Fruit fly (Drosophila melanogaster) whole organism, embryonic: Measurements from ENCODE around the gene pyx.
A peak's percentile ranks its signal among the peaks of the same experiment; 100 is the strongest.

ENCODE experiments used
- Ada2b ChIP-seq: fragments of 200-800 bp; sonication (Bioruptor generic); IDR thresholded peaks from 2 replicates; pipeline ENCODE4 v1.3.6; 2022; ENCODE audit warnings: missing biosample characterization, missing genetic modification characterization
- B-H2 ChIP-seq: fragments of 200-800 bp; sonication (Bioruptor generic); optimal IDR thresholded peaks from 2 replicates; lab custom pipeline; 2018; ENCODE audit warnings: missing biosample characterization, mild to moderate bottlenecking, missing genetic modification characterization
- BtbVII ChIP-seq: fragments of 200-800 bp; sonication (Bioruptor generic); optimal IDR thresholded peaks from 3 replicates; lab custom pipeline; 2017; ENCODE audit warnings: missing biosample characterization, mild to moderate bottlenecking, missing genetic modification characterization
- CG1024 ChIP-seq: fragments of 200-800 bp; sonication (Bioruptor generic); IDR thresholded peaks from 2 replicates; pipeline ENCODE4 v1.3.6; 2022; ENCODE audit warnings: missing biosample characterization, missing genetic modification characterization
- CG12659 ChIP-seq: fragments of 200-800 bp; sonication (Bioruptor generic); optimal IDR thresholded peaks from 3 replicates; lab custom pipeline; 2017; ENCODE audit warnings: mild to moderate bottlenecking, missing biosample characterization, missing genetic modification reagents, missing genetic modification characterization
- CG14667 ChIP-seq: fragments of 200-800 bp; sonication (Bioruptor generic); IDR thresholded peaks from 2 replicates; pipeline ENCODE4 v1.3.6; 2022; ENCODE audit warnings: missing biosample characterization, missing genetic modification characterization
- CG16779 ChIP-seq: fragments of 200-800 bp; sonication (Bioruptor generic); IDR thresholded peaks from 2 replicates; pipeline ENCODE4 v1.3.6; 2022; ENCODE audit warnings: missing biosample characterization, missing genetic modification characterization
- CG17612 ChIP-seq: fragments of 200-800 bp; sonication (Bioruptor generic); IDR thresholded peaks from 2 replicates; pipeline ENCODE4 v1.3.6; 2022; ENCODE audit warnings: missing biosample characterization, missing genetic modification characterization
- CG18262 ChIP-seq: fragments of 200-800 bp; optimal IDR thresholded peaks from 3 replicates; lab custom pipeline; 2019; ENCODE audit warnings: missing biosample characterization, mild to moderate bottlenecking, missing genetic modification characterization, moderate library complexity
- CG31441 ChIP-seq: fragments of 200-800 bp; sonication (Bioruptor generic); IDR thresholded peaks from 2 replicates; pipeline ENCODE4 v1.3.6; 2022; ENCODE audit warnings: missing biosample characterization, missing genetic modification characterization
- CG3726 ChIP-seq: fragments of 200-800 bp; sonication (Bioruptor generic); IDR thresholded peaks from 3 replicates; pipeline ENCODE4, ENCODE4 v1.3.6; 2022; ENCODE audit warnings: missing biosample characterization, missing genetic modification characterization
- CG4360 ChIP-seq: fragments of 200-800 bp; sonication (Bioruptor generic); IDR thresholded peaks from 2 replicates; pipeline ENCODE4 v1.3.6; 2022; ENCODE audit warnings: missing biosample characterization, missing genetic modification characterization
- CG4820 ChIP-seq: fragments of 200-800 bp; sonication (Bioruptor generic); optimal IDR thresholded peaks from 3 replicates; lab custom pipeline; 2016; ENCODE audit warnings: missing biosample characterization, missing genetic modification characterization
- CG7271 ChIP-seq: fragments of 200-800 bp; sonication (Bioruptor generic); optimal IDR thresholded peaks from 2 replicates; lab custom pipeline; 2018; ENCODE audit warnings: missing biosample characterization, mild to moderate bottlenecking, missing genetic modification characterization, moderate library complexity
- CG7372 ChIP-seq: fragments of 200-800 bp; sonication (Bioruptor generic); IDR thresholded peaks from 2 replicates; pipeline ENCODE4 v1.3.6; 2022; ENCODE audit warnings: missing biosample characterization, missing genetic modification characterization
- CG7745 ChIP-seq: fragments of 200-800 bp; sonication (Bioruptor generic); optimal IDR thresholded peaks from 2 replicates; lab custom pipeline; 2018; ENCODE audit warnings: missing biosample characterization, mild to moderate bottlenecking, missing genetic modification characterization, moderate library complexity
- CG8765 ChIP-seq: fragments of 200-800 bp; sonication (Bioruptor generic); IDR thresholded peaks from 2 replicates; pipeline ENCODE4 v1.3.6; 2022; ENCODE audit warnings: missing biosample characterization, missing genetic modification characterization
- CG9437 ChIP-seq: fragments of 200-800 bp; sonication (Bioruptor generic); optimal IDR thresholded peaks from 2 replicates; lab custom pipeline; 2018; ENCODE audit warnings: missing biosample characterization, mild to moderate bottlenecking, missing genetic modification characterization
- CG9609 ChIP-seq: fragments of 200-800 bp; sonication (Bioruptor generic); optimal IDR thresholded peaks from 3 replicates; lab custom pipeline; 2016; ENCODE audit warnings: missing biosample characterization, missing genetic modification characterization
- CTCF ChIP-seq: fragments of 200-800 bp; sonication (Bioruptor generic); optimal IDR thresholded peaks from 2 replicates; lab custom pipeline; 2017; ENCODE audit warnings: missing biosample characterization, mild to moderate bottlenecking, missing genetic modification characterization, moderate library complexity
- GATAe ChIP-seq: fragments of 200-800 bp; sonication (Bioruptor generic); conservative IDR thresholded peaks from 2 replicates; pipeline ENCODE4 v1.3.6; 2022; ENCODE audit warnings: missing biosample characterization, missing genetic modification characterization
- Hey ChIP-seq: fragments of 200-800 bp; sonication (Bioruptor generic); optimal IDR thresholded peaks from 3 replicates; lab custom pipeline; 2018; ENCODE audit warnings: missing biosample characterization, mild to moderate bottlenecking, missing genetic modification characterization
- Lpt ChIP-seq: fragments of >200 bp; optimal IDR thresholded peaks from 2 replicates; lab custom pipeline; 2018; ENCODE audit warnings: missing biosample characterization, missing genetic modification characterization
- MESR4 ChIP-seq: fragments of 200-800 bp; sonication (Bioruptor generic); optimal IDR thresholded peaks from 2 replicates; lab custom pipeline; 2018; ENCODE audit warnings: missing biosample characterization, mild to moderate bottlenecking, missing genetic modification characterization, moderate library complexity
- Myb ChIP-seq: fragments of 200-800 bp; sonication (Bioruptor generic); optimal IDR thresholded peaks from 2 replicates; lab custom pipeline; 2016; ENCODE audit warnings: missing biosample characterization, missing genetic modification characterization
- Opbp ChIP-seq: fragments of 200-800 bp; sonication (Bioruptor generic); IDR thresholded peaks from 3 replicates; pipeline ENCODE4 v1.3.6; 2022; ENCODE audit warnings: missing biosample characterization, missing genetic modification characterization; ENCODE audit not compliant: partially characterized antibody
- Poxn ChIP-seq: fragments of 200-800 bp; sonication (Bioruptor generic); IDR thresholded peaks from 2 replicates; pipeline ENCODE4 v1.3.6; 2022; ENCODE audit warnings: missing biosample characterization, missing genetic modification characterization
- Ptx1 ChIP-seq: fragments of 200-800 bp; sonication (Bioruptor generic); IDR thresholded peaks from 2 replicates; pipeline ENCODE4 v1.3.6; 2022; ENCODE audit warnings: missing biosample characterization, missing genetic modification characterization
- amos ChIP-seq: fragments of 200-800 bp; sonication (Bioruptor generic); IDR thresholded peaks from 2 replicates; pipeline ENCODE4 v1.3.6; 2022; ENCODE audit warnings: missing biosample characterization, missing genetic modification characterization; ENCODE audit not compliant: partially characterized antibody
- aop ChIP-seq: fragments of 200-800 bp; sonication (Bioruptor generic); IDR thresholded peaks from 2 replicates; pipeline ENCODE4 v1.3.6; 2022; ENCODE audit warnings: missing biosample characterization, missing genetic modification characterization
- bab2 ChIP-seq: fragments of 200-800 bp; sonication (Bioruptor generic); optimal IDR thresholded peaks from 2 replicates; lab custom pipeline; 2016; ENCODE audit warnings: missing biosample characterization, missing genetic modification characterization
- bowl ChIP-seq: fragments of 200-800 bp; sonication (Bioruptor generic); IDR thresholded peaks from 2 replicates; pipeline ENCODE4 v1.3.6; 2022; ENCODE audit warnings: missing biosample characterization, missing genetic modification characterization
- crol ChIP-seq: fragments of 200-800 bp; sonication (Bioruptor generic); IDR thresholded peaks from 2 replicates; pipeline ENCODE4 v1.3.6; 2022; ENCODE audit warnings: missing biosample characterization, missing genetic modification characterization
- eve ChIP-seq, 2 experiments: fragments of >200 bp; optimal IDR thresholded peaks; 2 replicates each; lab custom pipeline; 2017; ENCODE audit warnings: missing biosample characterization in 2 of 2, missing genetic modification characterization in 2 of 2
- fd64A ChIP-seq: fragments of 200-800 bp; sonication (Bioruptor generic); optimal IDR thresholded peaks from 3 replicates; lab custom pipeline; 2018; ENCODE audit warnings: missing biosample characterization, mild to moderate bottlenecking, missing genetic modification characterization
- gce ChIP-seq: fragments of 200-800 bp; sonication (Bioruptor generic); IDR thresholded peaks from 3 replicates; pipeline ENCODE4 v1.3.6; 2022; ENCODE audit warnings: missing biosample characterization, missing genetic modification characterization
- gfzf ChIP-seq: fragments of 200-800 bp; sonication (Bioruptor generic); optimal IDR thresholded peaks from 2 replicates; lab custom pipeline; 2016; ENCODE audit warnings: missing biosample characterization, mild to moderate bottlenecking, missing genetic modification characterization, moderate library complexity
- hkb ChIP-seq, 2 experiments: fragments of 200-800 bp in 1 of 2; fragments of >200 bp in 1 of 2; sonication (Bioruptor generic) in 1 of 2; IDR thresholded peaks in 1 of 2; optimal IDR thresholded peaks in 1 of 2; 2 replicates each; pipeline versions ENCODE4 v1.3.6 to Lab custom; 2017 to 2022; ENCODE audit warnings: missing biosample characterization in 1 of 2, missing genetic modification characterization in 1 of 2
- insv ChIP-seq, 2 experiments: fragments of 200-800 bp; sonication (Bioruptor generic); optimal IDR thresholded peaks; 3 replicates each; lab custom pipeline; 2016 to 2018; ENCODE audit warnings: missing biosample characterization in 2 of 2, missing genetic modification characterization in 2 of 2
- inv ChIP-seq: fragments of 200-800 bp; sonication (Bioruptor generic); IDR thresholded peaks from 2 replicates; pipeline ENCODE4 v1.3.6; 2022; ENCODE audit warnings: missing biosample characterization, missing genetic modification characterization; ENCODE audit not compliant: partially characterized antibody
- lola ChIP-seq, 3 experiments: fragments of >200 bp in 2 of 3; fragments of 200-800 bp in 1 of 3; sonication (Bioruptor generic) in 1 of 3; optimal IDR thresholded peaks; 2 replicates each; lab custom pipeline; 2017 to 2019; ENCODE audit warnings: missing biosample characterization in 3 of 3, missing genetic modification characterization in 3 of 3, mild to moderate bottlenecking in 1 of 3, moderate library complexity in 1 of 3
- nau ChIP-seq: fragments of 200-800 bp; sonication (Bioruptor generic); optimal IDR thresholded peaks from 3 replicates; lab custom pipeline; 2017; ENCODE audit warnings: missing biosample characterization, mild to moderate bottlenecking, missing genetic modification characterization, missing genetic modification reagents
- nom ChIP-seq: fragments of 200-800 bp; sonication (Bioruptor generic); optimal IDR thresholded peaks from 2 replicates; lab custom pipeline; 2017; ENCODE audit warnings: missing biosample characterization, missing genetic modification characterization, mild to moderate bottlenecking, moderate library complexity, missing genetic modification reagents
- pzg ChIP-seq: fragments of 200-800 bp; sonication (Bioruptor generic); optimal IDR thresholded peaks from 3 replicates; lab custom pipeline; 2018; ENCODE audit warnings: missing biosample characterization, mild to moderate bottlenecking, missing genetic modification characterization, moderate library complexity
- tio ChIP-seq: fragments of 200-800 bp; sonication (Bioruptor generic); optimal IDR thresholded peaks from 2 replicates; lab custom pipeline; 2017; ENCODE audit warnings: missing biosample characterization, missing genetic modification characterization, inconsistent platforms
- tx ChIP-seq: fragments of 200-800 bp; sonication (Bioruptor generic); optimal IDR thresholded peaks from 2 replicates; lab custom pipeline; 2016; ENCODE audit warnings: missing biosample characterization, missing genetic modification characterization
- unpg ChIP-seq: fragments of 200-800 bp; sonication (Bioruptor generic); optimal IDR thresholded peaks from 3 replicates; lab custom pipeline; 2018; ENCODE audit warnings: missing biosample characterization, mild to moderate bottlenecking, missing genetic modification characterization, moderate library complexity
- vfl ChIP-seq: fragments of 200-800 bp; sonication (Bioruptor generic); optimal IDR thresholded peaks from 2 replicates; lab custom pipeline; 2016; ENCODE audit warnings: missing biosample characterization, missing genetic modification characterization
- wdn ChIP-seq: fragments of 200-800 bp; sonication (Bioruptor generic); IDR thresholded peaks from 2 replicates; pipeline ENCODE4 v1.3.6; 2022; ENCODE audit warnings: missing biosample characterization, missing genetic modification characterization
- yki ChIP-seq: fragments of >200 bp; optimal IDR thresholded peaks from 3 replicates; lab custom pipeline; 2018

The pyx gene

dm6 chr3L:270760-271500, 48.1 kb upstream of the pyx start, which contains the start of gene miple2 (continued):
- TF ChIP-seq MESR4 (GFP tag; lab: Kevin White, UChicago) (peak; percentile 12), CG4360 (GFP tag; lab: Robert Waterston, UW) (no peak), lola (GFP tag; optimal IDR thresholded peaks at IDR 0.05; lab: Kevin White, UChicago) (peak in 1 of 3 experiments; percentile 62), aop (GFP tag; lab: Robert Waterston, UW) (no peak), bowl (no peak), CG7271 (tag; lab: Kevin White, UChicago) (no peak), gfzf (no peak), CG17612 (GFP tag; lab: Robert Waterston, UW) (no peak), inv (GFP tag; lab: Robert Waterston, UW) (no peak), gce (GFP tag; lab: Robert Waterston, UW) (no peak), tio (GFP tag; lab: Kevin White, UChicago) (no peak), CG8765 (GFP tag; lab: Robert Waterston, UW) (no peak), Opbp (GFP tag; lab: Robert Waterston, UW) (no peak), insv (GFP tag; optimal IDR thresholded peaks at IDR 0.05; lab: Kevin White, UChicago) (peak in 1 of 2 experiments; percentile 3), CG7372 (no peak), pzg (GFP tag; lab: Kevin White, UChicago) (no peak), Poxn (GFP tag; lab: Robert Waterston, UW) (no peak), eve (GFP tag; optimal IDR thresholded peaks at IDR 0.05; lab: Kevin White, UChicago) (no peak), nom (GFP tag; lab: Kevin White, UChicago) (peak; percentile 86), CG1024 (GFP tag; lab: Robert Waterston, UW) (0 out of 2 replicates have a peak, but pooled peaks have one; percentile 26), Ada2b (no peak), Ptx1 (GFP tag; lab: Robert Waterston, UW) (0 out of 2 replicates have a peak, but pooled peaks have one; percentile 9), crol (GFP tag; lab: Robert Waterston, UW) (no peak), CG18262 (tag; lab: Kevin White, UChicago) (peak; percentile 73), hkb (optimal IDR thresholded peaks at IDR 0.05; lab: Kevin White, UChicago) (no peak), hkb (GFP tag; IDR thresholded peaks at IDR 0.05; lab: Robert Waterston, UW) (no peak; the same call in 1 of the 2 replicates), CG9437 (GFP tag; lab: Kevin White, UChicago) (peak; percentile 38), CG12659 (GFP tag; lab: Kevin White, UChicago) (peak; percentile 52), CG4820 (GFP tag; lab: Kevin White, UChicago) (peak; percentile 38), GATAe (GFP tag; lab: Robert Waterston, UW) (no peak; the same call in 1 of the 2 replicates), vfl (GFP tag; lab: Kevin White, UChicago) (no peak), CG3726 (no peak), amos (no peak; the same call in 1 of the 2 replicates), Lpt (GFP tag; lab: Kevin White, UChicago) (no peak), CG9609 (GFP tag; lab: Kevin White, UChicago) (no peak), bab2 (GFP tag; lab: Kevin White, UChicago) (no peak), Myb (GFP tag; lab: Kevin White, UChicago) (peak; percentile 23), CG14667 (GFP tag; lab: Robert Waterston, UW) (no peak), wdn (GFP tag; lab: Robert Waterston, UW) (no peak), yki (lab: Kevin White, UChicago) (no peak), CG16779 (GFP tag; lab: Robert Waterston, UW) (no peak), tx (GFP tag; lab: Kevin White, UChicago) (peak; percentile 24), fd64A (peak; percentile 70), Hey (tag; lab: Kevin White, UChicago) (peak; percentile 23), CG31441 (GFP tag; lab: Robert Waterston, UW) (no peak; the same call in 1 of the 2 replicates), unpg (peak; percentile 25), B-H2 (no peak), CG7745 (tag; lab: Kevin White, UChicago) (no peak), CTCF (GFP tag; lab: Kevin White, UChicago) (no peak), nau (GFP tag; lab: Kevin White, UChicago) (no peak), BtbVII (GFP tag; lab: Kevin White, UChicago) (peak; percentile 35)
